Fruit fly (Drosophila melanogaster) whole organism, embryonic: ENCODE results near the gene Ucp4A.

Source experiments
- Asciz ChIP-seq: fragments of 200-800 bp; sonication (Bioruptor generic); optimal IDR thresholded peaks from 2 replicates; lab custom pipeline; 2017; ENCODE audit warnings: missing biosample characterization, mild to moderate bottlenecking, missing genetic modification characterization, missing genetic modification reagents
- Blimp-1 ChIP-seq: fragments of 200-800 bp; sonication (Bioruptor generic); optimal IDR thresholded peaks from 3 replicates; lab custom pipeline; 2018; ENCODE audit warnings: missing biosample characterization, missing genetic modification characterization, mild to moderate bottlenecking, moderate library complexity, missing genetic modification reagents
- Bteb2 ChIP-seq: fragments of 200-800 bp; sonication (Bioruptor generic); optimal IDR thresholded peaks from 2 replicates; lab custom pipeline; 2016; ENCODE audit warnings: missing biosample characterization, missing genetic modification characterization
- CG10274 ChIP-seq: fragments of 200-800 bp; sonication (Bioruptor generic); optimal IDR thresholded peaks from 3 replicates; lab custom pipeline; 2017; ENCODE audit warnings: missing biosample characterization, mild to moderate bottlenecking, missing genetic modification characterization
- CG10366 ChIP-seq: fragments of 200-800 bp; sonication (Bioruptor generic); IDR thresholded peaks from 2 replicates; pipeline ENCODE4 v1.3.6; 2022; ENCODE audit warnings: missing biosample characterization, missing genetic modification characterization
- CG10654 ChIP-seq: fragments of 200-800 bp; sonication (Bioruptor generic); optimal IDR thresholded peaks from 2 replicates; lab custom pipeline; 2016; ENCODE audit warnings: missing biosample characterization, missing genetic modification characterization
- CG11504 ChIP-seq: fragments of 200-800 bp; sonication (Bioruptor generic); optimal IDR thresholded peaks from 3 replicates; lab custom pipeline; 2019; ENCODE audit warnings: missing biosample characterization, mild to moderate bottlenecking, missing genetic modification characterization, moderate library complexity
- CG13775 ChIP-seq: fragments of 200-800 bp; sonication (Bioruptor generic); optimal IDR thresholded peaks from 3 replicates; lab custom pipeline; 2017; ENCODE audit warnings: missing biosample characterization, mild to moderate bottlenecking, missing genetic modification characterization
- CG14667 ChIP-seq: fragments of 200-800 bp; sonication (Bioruptor generic); IDR thresholded peaks from 2 replicates; pipeline ENCODE4 v1.3.6; 2022; ENCODE audit warnings: missing biosample characterization, missing genetic modification characterization
- CG17359 ChIP-seq: fragments of 200-800 bp; sonication (Bioruptor generic); optimal IDR thresholded peaks from 3 replicates; lab custom pipeline; 2018; ENCODE audit warnings: missing biosample characterization, mild to moderate bottlenecking, missing genetic modification characterization, moderate library complexity
- CG17385 ChIP-seq: fragments of 200-800 bp; sonication (Bioruptor generic); optimal IDR thresholded peaks from 3 replicates; lab custom pipeline; 2018; ENCODE audit warnings: missing biosample characterization, mild to moderate bottlenecking, missing genetic modification characterization
- CG18619 ChIP-seq: fragments of 200-800 bp; sonication (Bioruptor generic); optimal IDR thresholded peaks from 3 replicates; lab custom pipeline; 2017; ENCODE audit warnings: missing biosample characterization, mild to moderate bottlenecking, missing genetic modification characterization
- CG2120 ChIP-seq: fragments of 200-800 bp; sonication (Bioruptor generic); optimal IDR thresholded peaks from 3 replicates; lab custom pipeline; 2016; ENCODE audit warnings: missing biosample characterization, missing genetic modification characterization
- CG2199 ChIP-seq: fragments of 200-800 bp; sonication (Bioruptor generic); IDR thresholded peaks from 3 replicates; pipeline ENCODE4 v1.3.6; 2022; ENCODE audit warnings: missing biosample characterization, missing genetic modification characterization
- CG34422 ChIP-seq: fragments of 200-800 bp; sonication (Bioruptor generic); IDR thresholded peaks from 3 replicates; pipeline ENCODE4 v1.3.6; 2022; ENCODE audit warnings: missing biosample characterization, missing genetic modification characterization
- CG4404 ChIP-seq: fragments of 200-800 bp; sonication (Bioruptor generic); IDR thresholded peaks from 2 replicates; pipeline ENCODE4 v1.3.6; 2022; ENCODE audit warnings: missing biosample characterization, missing genetic modification characterization
- CG6175 ChIP-seq: fragments of 200-800 bp; sonication (Bioruptor generic); IDR thresholded peaks from 3 replicates; pipeline ENCODE4 v1.3.6; 2022; ENCODE audit warnings: missing biosample characterization, missing genetic modification characterization
- CG6689 ChIP-seq: fragments of 200-800 bp; sonication (Bioruptor generic); IDR thresholded peaks from 2 replicates; pipeline ENCODE4 v1.3.6; 2022; ENCODE audit warnings: missing biosample characterization, missing genetic modification characterization
- CG7928 ChIP-seq: fragments of 200-800 bp; sonication (Bioruptor generic); optimal IDR thresholded peaks from 2 replicates; lab custom pipeline; 2017; ENCODE audit warnings: missing biosample characterization, mild to moderate bottlenecking, missing genetic modification characterization
- CG8388 ChIP-seq: fragments of 200-800 bp; sonication (Bioruptor generic); optimal IDR thresholded peaks from 2 replicates; lab custom pipeline; 2019; ENCODE audit warnings: missing biosample characterization, mild to moderate bottlenecking, missing genetic modification characterization, moderate library complexity
- Chrac-16 ChIP-seq: fragments of 200-800 bp; sonication (Bioruptor generic); optimal IDR thresholded peaks from 3 replicates; lab custom pipeline; 2016; ENCODE audit warnings: missing biosample characterization, missing genetic modification characterization
- Ets97D ChIP-seq: fragments of 200-800 bp; sonication (Bioruptor generic); optimal IDR thresholded peaks from 3 replicates; lab custom pipeline; 2016; ENCODE audit warnings: missing biosample characterization, missing genetic modification characterization
- Pdp1 ChIP-seq, 2 experiments: fragments of 200-800 bp; sonication (Bioruptor generic); optimal IDR thresholded peaks; 3 replicates each; lab custom pipeline; 2016; ENCODE audit warnings: missing biosample characterization in 2 of 2, missing genetic modification characterization in 2 of 2, mild to moderate bottlenecking in 1 of 2, moderate library complexity in 1 of 2
- Ptx1 ChIP-seq: fragments of 200-800 bp; sonication (Bioruptor generic); IDR thresholded peaks from 2 replicates; pipeline ENCODE4 v1.3.6; 2022; ENCODE audit warnings: missing biosample characterization, missing genetic modification characterization
- Trl ChIP-seq, 3 experiments: fragments of >200 bp in 2 of 3; fragments of 200-800 bp in 1 of 3; sonication (Bioruptor generic) in 1 of 3; optimal IDR thresholded peaks; 2 replicates in 1 of 3; 3 replicates in 2 of 3; lab custom pipeline; 2016 to 2017; ENCODE audit warnings: missing biosample characterization in 1 of 3, missing genetic modification characterization in 1 of 3
- abd-A ChIP-seq: fragments of 200-800 bp; sonication (Bioruptor generic); optimal IDR thresholded peaks from 3 replicates; lab custom pipeline; 2019; ENCODE audit warnings: missing biosample characterization, mild to moderate bottlenecking, missing genetic modification characterization, moderate library complexity
- chm ChIP-seq: fragments of 200-800 bp; sonication (Bioruptor generic); IDR thresholded peaks from 2 replicates; pipeline ENCODE4 v1.3.6; 2022; ENCODE audit warnings: missing biosample characterization, missing genetic modification characterization
- danr ChIP-seq: fragments of 200-800 bp; sonication (Bioruptor generic); IDR thresholded peaks from 2 replicates; pipeline ENCODE4 v1.3.6; 2022; ENCODE audit warnings: missing biosample characterization, missing genetic modification characterization
- dmrt99B ChIP-seq: fragments of 200-800 bp; sonication (Bioruptor generic); optimal IDR thresholded peaks from 2 replicates; lab custom pipeline; 2018; ENCODE audit warnings: missing biosample characterization, mild to moderate bottlenecking, missing genetic modification characterization, moderate library complexity
- emc ChIP-seq: fragments of 200-800 bp; sonication (Bioruptor generic); optimal IDR thresholded peaks from 2 replicates; lab custom pipeline; 2016; ENCODE audit warnings: missing biosample characterization, missing genetic modification characterization
- fd64A ChIP-seq: fragments of 200-800 bp; sonication (Bioruptor generic); optimal IDR thresholded peaks from 3 replicates; lab custom pipeline; 2018; ENCODE audit warnings: missing biosample characterization, mild to moderate bottlenecking, missing genetic modification characterization
- fd96Cb ChIP-seq: fragments of 200-800 bp; sonication (Bioruptor generic); optimal IDR thresholded peaks from 2 replicates; lab custom pipeline; 2018; ENCODE audit warnings: missing biosample characterization, mild to moderate bottlenecking, missing genetic modification characterization, moderate library complexity
- gro ChIP-seq: fragments of 200-800 bp; sonication (Bioruptor generic); optimal IDR thresholded peaks from 2 replicates; lab custom pipeline; 2016; ENCODE audit warnings: missing biosample characterization, missing genetic modification characterization
- gt ChIP-seq: fragments of 200-800 bp; sonication (Bioruptor generic); IDR thresholded peaks from 2 replicates; pipeline ENCODE4 v1.3.6; 2022; ENCODE audit warnings: missing biosample characterization, missing genetic modification characterization
- hkb ChIP-seq, 2 experiments: fragments of 200-800 bp in 1 of 2; fragments of >200 bp in 1 of 2; sonication (Bioruptor generic) in 1 of 2; IDR thresholded peaks in 1 of 2; optimal IDR thresholded peaks in 1 of 2; 2 replicates each; pipeline versions ENCODE4 v1.3.6 to Lab custom; 2017 to 2022; ENCODE audit warnings: missing biosample characterization in 1 of 2, missing genetic modification characterization in 1 of 2
- ind ChIP-seq: fragments of 200-800 bp; sonication (Bioruptor generic); optimal IDR thresholded peaks from 3 replicates; lab custom pipeline; 2016; ENCODE audit warnings: missing biosample characterization, missing genetic modification characterization
- insv ChIP-seq, 2 experiments: fragments of 200-800 bp; sonication (Bioruptor generic); optimal IDR thresholded peaks; 3 replicates each; lab custom pipeline; 2016 to 2018; ENCODE audit warnings: missing biosample characterization in 2 of 2, missing genetic modification characterization in 2 of 2
- knrl ChIP-seq: fragments of 200-800 bp; sonication (Bioruptor generic); IDR thresholded peaks from 3 replicates; pipeline ENCODE4 v1.3.6; 2022; ENCODE audit warnings: missing biosample characterization, missing genetic modification characterization; ENCODE audit not compliant: partially characterized antibody
- lilli ChIP-seq: fragments of 200-800 bp; sonication (Bioruptor generic); optimal IDR thresholded peaks from 3 replicates; lab custom pipeline; 2016; ENCODE audit warnings: missing biosample characterization, missing genetic modification characterization
- mam ChIP-seq: fragments of 200-800 bp; sonication (Bioruptor generic); optimal IDR thresholded peaks from 3 replicates; lab custom pipeline; 2016; ENCODE audit warnings: missing biosample characterization, missing genetic modification characterization
- mirr ChIP-seq: fragments of 200-800 bp; sonication (Bioruptor generic); optimal IDR thresholded peaks from 3 replicates; lab custom pipeline; 2018; ENCODE audit warnings: missing biosample characterization, mild to moderate bottlenecking, missing genetic modification characterization
- onecut ChIP-seq: fragments of 200-800 bp; sonication (Bioruptor generic); IDR thresholded peaks from 2 replicates; pipeline ENCODE4 v1.3.6; 2022; ENCODE audit warnings: missing biosample characterization, missing genetic modification characterization
- psq ChIP-seq: fragments of 200-800 bp; sonication (Bioruptor generic); optimal IDR thresholded peaks from 2 replicates; lab custom pipeline; 2017; ENCODE audit warnings: missing biosample characterization, missing genetic modification characterization
- pum ChIP-seq: fragments of 200-800 bp; sonication (Bioruptor generic); optimal IDR thresholded peaks from 2 replicates; lab custom pipeline; 2016; ENCODE audit warnings: missing biosample characterization, missing genetic modification characterization
- ranshi ChIP-seq: fragments of 200-800 bp; sonication (Bioruptor generic); IDR thresholded peaks from 2 replicates; pipeline ENCODE4 v1.3.6; 2022; ENCODE audit warnings: missing biosample characterization, missing genetic modification characterization
- salm ChIP-seq: fragments of 200-800 bp; sonication (Bioruptor generic); optimal IDR thresholded peaks from 2 replicates; lab custom pipeline; 2018; ENCODE audit warnings: missing biosample characterization, mild to moderate bottlenecking, missing genetic modification characterization

Gene Ucp4A

DNA sequence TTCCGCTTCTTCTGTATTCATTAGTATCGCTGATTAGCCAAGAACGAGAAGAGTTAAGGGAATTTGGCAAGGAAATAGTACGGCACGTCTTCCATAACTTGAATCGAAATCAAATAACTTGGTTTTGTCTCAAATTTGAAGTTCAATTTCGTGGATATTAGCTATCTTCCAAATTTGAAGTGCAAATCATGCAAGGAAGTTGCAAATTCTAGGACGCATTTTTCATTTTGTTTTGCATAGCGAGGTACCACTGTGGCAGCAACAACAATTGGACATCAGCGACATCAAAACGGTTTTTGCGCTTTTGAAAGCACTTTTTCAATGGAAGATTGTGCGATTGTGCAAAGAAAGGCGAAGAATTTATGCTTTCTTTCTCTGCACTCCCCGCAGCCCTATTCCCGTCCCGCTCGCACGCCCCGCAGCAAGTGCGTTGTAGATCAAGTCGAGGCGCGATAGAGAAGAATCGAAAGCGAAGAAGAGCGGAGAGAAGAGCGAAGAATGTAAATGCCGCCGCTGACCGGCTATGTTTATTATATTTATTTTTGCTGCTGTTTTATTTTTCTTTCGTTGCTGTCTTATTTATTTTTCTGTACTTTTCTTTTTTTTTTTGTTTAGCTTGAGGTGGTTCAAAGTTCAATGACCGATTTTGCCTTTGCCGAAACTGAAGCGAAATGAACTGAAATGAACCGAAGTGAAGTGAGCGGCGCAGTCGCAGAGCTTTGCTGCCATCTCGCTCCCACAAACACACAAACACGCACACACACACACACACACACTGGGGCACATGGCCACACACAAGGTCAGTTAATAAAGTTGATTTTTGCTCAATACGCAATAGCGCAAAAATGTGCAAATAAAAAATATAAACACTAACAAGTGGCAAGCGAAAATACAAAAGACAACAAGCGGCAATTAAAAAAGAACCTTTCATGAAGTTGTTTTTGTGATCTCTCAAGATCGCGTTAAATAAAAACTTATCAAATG, 36.7 kb downstream of the Ucp4A start (continued):
- TF ChIP-seq CG11504 (peak; percentile 68), fd96Cb (tag; lab: Kevin White, UChicago) (peak; percentile 37), Bteb2 (GFP tag; lab: Kevin White, UChicago) (peak; percentile 16), lilli (GFP tag; lab: Kevin White, UChicago) (peak; percentile 82), CG10366 (GFP tag; lab: Robert Waterston, UW) (peak; percentile 62), dmrt99B (tag; lab: Kevin White, UChicago) (peak; percentile 59), fd64A (no peak), CG8388 (GFP tag; lab: Kevin White, UChicago) (no peak), CG13775 (GFP tag; lab: Kevin White, UChicago) (peak; percentile 44), mirr (no peak), CG18619 (peak; percentile 16), knrl (GFP tag; lab: Robert Waterston, UW) (no peak), abd-A (no peak), CG14667 (GFP tag; lab: Robert Waterston, UW) (no peak), ind (GFP tag; lab: Kevin White, UChicago) (peak; percentile 80), Pdp1 (GFP tag; optimal IDR thresholded peaks at IDR 0.05; lab: Kevin White, UChicago) (peak; percentile 31 to 39), CG6689 (GFP tag; lab: Robert Waterston, UW) (no peak), pum (GFP tag; lab: Kevin White, UChicago) (peak; percentile 19), CG17359 (peak; percentile 55), danr (GFP tag; lab: Robert Waterston, UW) (peak; percentile 36; the same call in 1 of the 2 replicates), mam (GFP tag; lab: Kevin White, UChicago) (peak; percentile 78), chm (GFP tag; lab: Robert Waterston, UW) (0 out of 2 replicates have a peak, but pooled peaks have one; percentile 13), gro (GFP tag; lab: Kevin White, UChicago) (peak; percentile 64), Ptx1 (GFP tag; lab: Robert Waterston, UW) (peak; percentile 75), ranshi (peak; percentile 65; the same call in 1 of the 2 replicates), insv (GFP tag; optimal IDR thresholded peaks at IDR 0.05; lab: Kevin White, UChicago) (no peak), salm (tag; lab: Kevin White, UChicago) (no peak), gt (GFP tag; lab: Robert Waterston, UW) (no peak), CG7928 (GFP tag; lab: Kevin White, UChicago) (peak; percentile 25), CG4404 (peak; percentile 40; the same call in 1 of the 2 replicates), psq (GFP tag; lab: Kevin White, UChicago) (no peak), onecut (GFP tag; lab: Robert Waterston, UW) (0 out of 2 replicates have a peak, but pooled peaks have one; percentile 8), hkb (optimal IDR thresholded peaks at IDR 0.05; lab: Kevin White, UChicago) (no peak), hkb (GFP tag; IDR thresholded peaks at IDR 0.05; lab: Robert Waterston, UW) (peak; percentile 54; the same call in 1 of the 2 replicates), Trl (optimal IDR thresholded peaks at IDR 0.05; lab: Kevin White, UChicago) (peak; percentile 19 to 32), Trl (GFP tag; optimal IDR thresholded peaks at IDR 0.05; lab: Kevin White, UChicago) (no peak), Ets97D (GFP tag; lab: Kevin White, UChicago) (no peak), Blimp-1 (GFP tag; lab: Kevin White, UChicago) (peak; percentile 14), CG2199 (GFP tag; lab: Robert Waterston, UW) (no peak), Chrac-16 (peak; percentile 46), CG34422 (GFP tag; lab: Robert Waterston, UW) (peak; percentile 23; the same call in 1 of the 3 replicates), Asciz (GFP tag; lab: Kevin White, UChicago) (peak; percentile 0), CG6175 (GFP tag; lab: Robert Waterston, UW) (0 out of 3 replicates have a peak, but pooled peaks have one; percentile 44), CG10654 (peak; percentile 24), emc (GFP tag; lab: Kevin White, UChicago) (peak; percentile 51), CG10274 (GFP tag; lab: Kevin White, UChicago) (peak; percentile 29), CG2120 (peak; percentile 76), CG17385 (GFP tag; lab: Kevin White, UChicago) (peak; percentile 17)
